Worm (Caenorhabditis elegans): ENCODE results near the gene R02F2.10.

R02F2.10 gene

ce11 chrIII:5464077-5464476 is 14.0 kb upstream of the R02F2.10 start, which contains the start of gene F48E8.2:
Gene F48E8.2 (plus strand): TSS chrIII:5464377.
- no peak for TF ChIP-seq zag-1 (tag; optimal IDR thresholded peaks at IDR 0.05)
- no peak for TF ChIP-seq elt-3 (tag; optimal IDR thresholded peaks at IDR 0.05)
- TF ChIP-seq pha-4 (tag; optimal IDR thresholded peaks at IDR 0.05), result no peak
- TF ChIP-seq daf-12 (tag; optimal IDR thresholded peaks at IDR 0.05), result no peak
- TF ChIP-seq mdl-1 (tag; optimal IDR thresholded peaks at IDR 0.05), result no peak
- TF ChIP-seq nfya-1 (tag; optimal IDR thresholded peaks at IDR 0.05; ENCODE audit: insufficient read depth), result no peak
- TF ChIP-seq elt-1 (tag; optimal IDR thresholded peaks at IDR 0.05), result no peak
- TF ChIP-seq R02D3.7 (tag; optimal IDR thresholded peaks at IDR 0.05), result no peak
- no peak for TF ChIP-seq pqm-1 (tag; optimal IDR thresholded peaks at IDR 0.05)
- no peak for TF ChIP-seq egl-5 (tag; optimal IDR thresholded peaks at IDR 0.05)
- no peak for TF ChIP-seq unc-39 (tag; optimal IDR thresholded peaks at IDR 0.05)

- TF ChIP-seq eor-1 (tag; optimal IDR thresholded peaks at IDR 0.05) (no peak), jun-1 (tag; optimal IDR thresholded peaks at IDR 0.05) (no peak), elt-3 (tag; optimal IDR thresholded peaks at IDR 0.05) (peak; percentile 49 to 90 (median 88)), egl-27 (tag; optimal IDR thresholded peaks at IDR 0.05) (no peak), nhr-25 (tag; optimal IDR thresholded peaks at IDR 0.05) (peak; percentile 19), ceh-82 (tag; optimal IDR thresholded peaks at IDR 0.05) (no peak)
Measured at ce11 chrIII:5464850-5465249, 13.3 kb upstream of the R02F2.10 start.

ce11 chrIII:5469090-5469489 is 9.0 kb upstream of the R02F2.10 start:
- peak; percentile 99 for TF ChIP-seq nfya-1 (tag; optimal IDR thresholded peaks at IDR 0.05; ENCODE audit: insufficient read depth)
- TF ChIP-seq nhr-23 (tag; optimal IDR thresholded peaks at IDR 0.05), result no peak

- peak; percentile 48 for TF ChIP-seq nfya-1 (tag; optimal IDR thresholded peaks at IDR 0.05; ENCODE audit: insufficient read depth)
- TF ChIP-seq fkh-2 (tag; optimal IDR thresholded peaks at IDR 0.05), result no peak
- TF ChIP-seq ceh-82 (tag; optimal IDR thresholded peaks at IDR 0.05), result no peak
- TF ChIP-seq ceh-9 (tag; optimal IDR thresholded peaks at IDR 0.05), result no peak
- TF ChIP-seq nhr-77 (tag; optimal IDR thresholded peaks at IDR 0.05), result no peak
- TF ChIP-seq nhr-43 (tag; optimal IDR thresholded peaks at IDR 0.05; ENCODE audit: poor library complexity, severe bottlenecking), result peak; percentile 56
- TF ChIP-seq ama-1 (optimal IDR thresholded peaks at IDR 0.05), result no peak
- no peak for TF ChIP-seq egl-27 (tag; optimal IDR thresholded peaks at IDR 0.05)
- no peak for TF ChIP-seq lin-15B (tag; optimal IDR thresholded peaks at IDR 0.05)
- no peak for TF ChIP-seq nhr-67 (tag; optimal IDR thresholded peaks at IDR 0.05)
- no peak for TF ChIP-seq daf-12 (tag; optimal IDR thresholded peaks at IDR 0.05)
- no peak for TF ChIP-seq sea-2 (GFP tag; optimal IDR thresholded peaks at IDR 0.05)
- TF ChIP-seq nhr-23 (tag; optimal IDR thresholded peaks at IDR 0.05), result peak; percentile 82
- TF ChIP-seq nhr-25 (tag; optimal IDR thresholded peaks at IDR 0.05), result no peak
Measured at ce11 chrIII:5472693-5473092, 5.4 kb upstream of the R02F2.10 start.

- no peak for TF ChIP-seq nhr-76 (tag; optimal IDR thresholded peaks at IDR 0.05)
- no peak for TF ChIP-seq snpc-4 (tag; optimal IDR thresholded peaks at IDR 0.05)
- peak; percentile 15 for TF ChIP-seq nhr-23 (tag; optimal IDR thresholded peaks at IDR 0.05)
Measured at ce11 chrIII:5474176-5474575, 3.9 kb upstream of the R02F2.10 start, which contains the start of gene lon-1. Gene lon-1 (plus strand): TSS chrIII:5474476.

ce11 chrIII:5478824-5479368 is 785 bp downstream of the R02F2.10 start, which contains the start of the genes R02F2.6 and R02F2.5:
Gene R02F2.6 (minus strand): TSS chrIII:5478924.
Gene R02F2.5 (plus strand): TSS chrIII:5479318.
- TF ChIP-seq nhr-12 (tag; optimal IDR thresholded peaks at IDR 0.05) (no peak), lin-15B (tag; optimal IDR thresholded peaks at IDR 0.05) (no peak), ceh-82 (tag; optimal IDR thresholded peaks at IDR 0.05) (no peak)

ce11 chrIII:5479493-5480167 is 1.5 kb downstream of the R02F2.10 start:
- TF ChIP-seq ceh-28 (tag; optimal IDR thresholded peaks at IDR 0.05) (peak; percentile 51), zag-1 (tag; optimal IDR thresholded peaks at IDR 0.05) (no peak), aly-2 (tag; optimal IDR thresholded peaks at IDR 0.05) (no peak), hmg-11 (tag; optimal IDR thresholded peaks at IDR 0.05) (no peak)
